Worm (Caenorhabditis elegans) whole organism, L1 larva: ENCODE data around the gene F20D1.22.
A peak's percentile ranks its signal among the peaks of the same experiment; 100 is the strongest.

Experiments
- C16A3.4 ChIP-seq: fragments of 150-350 bp; optimal IDR thresholded peaks from 2 replicates; lab custom pipeline; 2014; ENCODE audit warnings: missing biosample characterization, missing genetic modification characterization
- alr-1 ChIP-seq: fragments of 200-800 bp; sonication (Bioruptor generic); optimal IDR thresholded peaks from 2 replicates; lab custom pipeline; 2018; ENCODE audit warnings: borderline replicate concordance, mild to moderate bottlenecking, missing genetic modification characterization, missing compliant biosample characterization
- ceh-88 ChIP-seq: fragments of 200-800 bp; sonication (Bioruptor generic); IDR thresholded peaks from 2 replicates; pipeline ENCODE4 v1.3.6; 2022; ENCODE audit warnings: missing genetic modification characterization, missing compliant biosample characterization
- efl-1 ChIP-seq, 4 experiments: fragments of 150-350 bp; optimal IDR thresholded peaks in 3 of 4; peaks in 1 of 4; 1 replicate in 1 of 4; 2 replicates in 3 of 4; lab custom pipeline; 2014; ENCODE audit warnings: missing biosample characterization in 2 of 4, missing genetic modification characterization in 2 of 4, missing genetic modification reagents in 2 of 4
- efl-3 ChIP-seq: fragments of 200-800 bp; sonication (Bioruptor generic); optimal IDR thresholded peaks from 2 replicates; lab custom pipeline; 2018; ENCODE audit warnings: mild to moderate bottlenecking, missing genetic modification characterization, missing compliant biosample characterization
- egl-13 ChIP-seq: sonication (generic microtip); optimal IDR thresholded peaks from 2 replicates; lab custom pipeline; 2016; ENCODE audit warnings: missing genotype, missing genetic modification reagents, missing genetic modification characterization, missing compliant biosample characterization
- egl-27 ChIP-seq, 2 experiments: fragments of 150-350 bp in 1 of 2; sonication (generic microtip); optimal IDR thresholded peaks; 3 replicates each; lab custom pipeline; 2017 to 2018; ENCODE audit warnings: missing biosample characterization in 2 of 2, missing genetic modification characterization in 2 of 2, missing genetic modification reagents in 2 of 2
- elt-3 ChIP-seq, 6 experiments: fragments of 150-350 bp in 1 of 6; sonication (generic microtip); optimal IDR thresholded peaks; 2 replicates each; lab custom pipeline; 2017 to 2018; ENCODE audit warnings: missing biosample characterization in 6 of 6, missing genetic modification characterization in 6 of 6, inconsistent platforms in 1 of 6
- ets-5 ChIP-seq: fragments of 200-800 bp; sonication (Bioruptor generic); IDR thresholded peaks from 2 replicates; pipeline ENCODE4 v1.3.6; 2022; ENCODE audit warnings: missing genetic modification characterization, missing compliant biosample characterization
- fkh-10 ChIP-seq: sonication (generic microtip); optimal IDR thresholded peaks from 2 replicates; lab custom pipeline; 2017; ENCODE audit warnings: missing biosample characterization, missing genetic modification reagents, missing genetic modification characterization
- fkh-8 ChIP-seq: sonication (generic microtip); optimal IDR thresholded peaks from 2 replicates; lab custom pipeline; 2016; ENCODE audit warnings: mild to moderate bottlenecking, missing genetic modification characterization, missing compliant biosample characterization
- hpl-2 ChIP-seq: fragments of 150-350 bp; optimal IDR thresholded peaks from 2 replicates; lab custom pipeline; 2014; ENCODE audit warnings: missing biosample characterization, missing genetic modification reagents, missing genetic modification characterization
- isw-1 ChIP-seq: fragments of 200-800 bp; sonication (Bioruptor generic); IDR thresholded peaks from 2 replicates; pipeline ENCODE4 v1.3.6; 2022; ENCODE audit warnings: missing genetic modification characterization, missing compliant biosample characterization
- lin-14 ChIP-seq: fragments of 200-800 bp; sonication (Bioruptor generic); optimal IDR thresholded peaks from 2 replicates; lab custom pipeline; 2018; ENCODE audit warnings: mild to moderate bottlenecking, missing genetic modification characterization, moderate library complexity, missing compliant biosample characterization
- mep-1 ChIP-seq: fragments of 150-350 bp; optimal IDR thresholded peaks from 2 replicates; lab custom pipeline; 2014; ENCODE audit warnings: missing biosample characterization, missing genetic modification characterization
- nhr-12 ChIP-seq: sonication (generic microtip); optimal IDR thresholded peaks from 2 replicates; lab custom pipeline; 2017; ENCODE audit warnings: missing biosample characterization, missing genetic modification characterization
- nhr-19 ChIP-seq: fragments of 200-800 bp; sonication (Bioruptor generic); conservative IDR thresholded peaks from 2 replicates; pipeline ENCODE4 v1.3.6; 2022; ENCODE audit warnings: missing genetic modification characterization, missing compliant biosample characterization
- nhr-28 ChIP-seq: fragments of 150-350 bp; optimal IDR thresholded peaks from 2 replicates; lab custom pipeline; 2014; ENCODE audit warnings: missing biosample characterization, missing genetic modification characterization
- nhr-47 ChIP-seq: sonication (generic microtip); optimal IDR thresholded peaks from 2 replicates; lab custom pipeline; 2016; ENCODE audit warnings: mild to moderate bottlenecking, missing genetic modification characterization, moderate library complexity, missing compliant biosample characterization
- nhr-71 ChIP-seq: sonication (generic microtip); optimal IDR thresholded peaks from 2 replicates; lab custom pipeline; 2016; ENCODE audit warnings: mild to moderate bottlenecking, missing genetic modification characterization, moderate library complexity, missing compliant biosample characterization
- nhr-77 ChIP-seq: fragments of 150-350 bp; optimal IDR thresholded peaks from 2 replicates; lab custom pipeline; 2014; ENCODE audit warnings: missing biosample characterization, missing genetic modification characterization
- nhr-84 ChIP-seq: sonication (generic microtip); optimal IDR thresholded peaks from 2 replicates; lab custom pipeline; 2017; ENCODE audit warnings: missing biosample characterization, missing genetic modification characterization
- nhr-90 ChIP-seq: sonication (generic microtip); optimal IDR thresholded peaks from 2 replicates; lab custom pipeline; 2016; ENCODE audit warnings: mild to moderate bottlenecking, missing genetic modification characterization, missing compliant biosample characterization; ENCODE audit not compliant: poor library complexity
- pqm-1 ChIP-seq: sonication (generic microtip); optimal IDR thresholded peaks from 3 replicates; lab custom pipeline; 2017; ENCODE audit warnings: missing biosample characterization, missing genetic modification characterization
- snpc-4 ChIP-seq: fragments of 150-350 bp; optimal IDR thresholded peaks from 2 replicates; lab custom pipeline; 2014; ENCODE audit warnings: missing biosample characterization, missing genetic modification characterization
- sptf-1 ChIP-seq: fragments of 150-350 bp; optimal IDR thresholded peaks from 2 replicates; lab custom pipeline; 2014; ENCODE audit warnings: missing biosample characterization, missing genetic modification characterization
- sup-37 ChIP-seq: fragments of 200-800 bp; sonication (Bioruptor generic); optimal IDR thresholded peaks from 2 replicates; lab custom pipeline; 2018; ENCODE audit warnings: mild to moderate bottlenecking, missing genetic modification characterization, missing compliant biosample characterization
- swsn-7 ChIP-seq: sonication (generic microtip); optimal IDR thresholded peaks from 2 replicates; lab custom pipeline; 2016; ENCODE audit warnings: missing genetic modification characterization, missing compliant biosample characterization
- unc-130 ChIP-seq: fragments of 150-350 bp; optimal IDR thresholded peaks from 2 replicates; lab custom pipeline; 2017; ENCODE audit warnings: missing biosample characterization, missing genetic modification characterization, inconsistent platforms
- unc-62 ChIP-seq: fragments of 150-350 bp; optimal IDR thresholded peaks from 2 replicates; lab custom pipeline; 2014; ENCODE audit warnings: missing biosample characterization, missing genetic modification reagents, missing genetic modification characterization
- unc-86 ChIP-seq: sonication (generic microtip); optimal IDR thresholded peaks from 2 replicates; lab custom pipeline; 2016; ENCODE audit warnings: missing genetic modification characterization, missing compliant biosample characterization
- zag-1 ChIP-seq: fragments of 150-350 bp; optimal IDR thresholded peaks from 2 replicates; lab custom pipeline; 2014; ENCODE audit warnings: missing biosample characterization, missing genetic modification characterization
- zip-4 ChIP-seq: fragments of 200-800 bp; sonication (Bioruptor generic); optimal IDR thresholded peaks from 2 replicates; lab custom pipeline; 2018; ENCODE audit warnings: mild to moderate bottlenecking, missing genetic modification characterization, moderate library complexity, missing compliant biosample characterization
- ztf-11 ChIP-seq, 2 experiments: sonication (generic microtip); optimal IDR thresholded peaks; 2 replicates each; lab custom pipeline; 2016 to 2017; ENCODE audit warnings: missing genetic modification characterization in 2 of 2, missing biosample characterization in 1 of 2, missing compliant biosample characterization in 1 of 2
- ztf-4 ChIP-seq: fragments of 150-350 bp; optimal IDR thresholded peaks from 2 replicates; lab custom pipeline; 2014; ENCODE audit warnings: missing biosample characterization, missing genetic modification characterization

F20D1.22 gene

DNA sequence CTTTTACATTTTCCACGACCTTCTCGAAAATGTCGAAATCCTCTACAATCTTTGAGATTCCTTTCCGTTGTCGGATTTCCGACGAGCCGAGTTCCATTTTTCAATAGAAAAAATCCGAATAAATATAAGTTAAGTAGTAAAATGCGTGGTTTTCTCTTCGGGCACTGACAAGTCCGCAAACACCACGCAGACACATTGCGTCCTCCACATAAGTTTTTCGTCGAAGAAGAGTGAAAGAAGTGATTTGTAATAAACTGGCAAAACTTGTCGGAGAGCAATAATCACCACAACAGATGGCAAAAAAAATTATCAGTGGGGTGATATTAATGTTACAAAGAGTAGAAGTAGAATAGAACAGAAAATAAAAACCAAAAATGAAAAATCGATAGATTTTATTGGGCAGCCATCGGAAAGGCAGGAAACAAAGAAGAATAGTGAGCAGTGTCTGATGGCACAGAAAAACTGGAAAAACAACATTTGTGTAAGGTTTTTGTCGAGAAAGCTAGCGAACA, 40.3 kb downstream of the F20D1.22 start, which contains the start of gene ergi-2 (continued):
- TF ChIP-seq alr-1 (no peak), nhr-90 (no peak), nhr-71 (tag; lab: Kevin White, UChicago) (peak; percentile 15), mep-1 (peak; percentile 42), lin-14 (GFP tag; lab: Kevin White, UChicago) (peak; percentile 0), ztf-11 (tag; optimal IDR thresholded peaks at IDR 0.05; lab: Kevin White, UChicago) (no peak), unc-130 (tag; lab: Kevin White, UChicago) (peak; percentile 41)

DNA sequence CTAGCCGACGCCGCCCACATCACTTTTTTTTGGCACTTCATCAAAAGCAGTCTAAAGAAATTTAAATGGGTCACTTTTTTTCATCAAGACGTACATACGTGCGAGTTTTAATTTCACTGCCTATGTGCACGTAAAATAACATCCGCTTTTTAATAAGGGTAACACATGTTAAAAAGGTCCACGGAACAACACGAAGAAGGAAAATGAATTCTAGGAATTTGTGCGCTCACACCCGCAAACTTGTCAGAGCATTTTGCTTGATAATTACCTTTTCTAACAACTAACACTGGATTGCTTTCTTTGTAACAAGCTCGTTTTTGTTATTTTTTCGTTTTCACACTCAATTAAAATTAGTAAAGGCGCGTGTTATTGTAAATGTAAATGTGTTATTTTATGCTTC, 42.1 kb downstream of the F20D1.22 start:
- TF ChIP-seq ceh-88 (GFP tag; lab: Robert Waterston, UW) (0 out of 2 replicates have a peak, but pooled peaks have one; percentile 13), hpl-2 (GFP tag; lab: Kevin White, UChicago) (no peak), isw-1 (GFP tag; lab: Robert Waterston, UW) (no peak), zag-1 (no peak), ets-5 (GFP tag; lab: Robert Waterston, UW) (no peak), zip-4 (GFP tag; lab: Kevin White, UChicago) (no peak), pqm-1 (tag; lab: Kevin White, UChicago) (no peak), lin-14 (GFP tag; lab: Kevin White, UChicago) (peak; percentile 72), elt-3 (tag; optimal IDR thresholded peaks at IDR 0.05; lab: Kevin White, UChicago) (no peak), snpc-4 (tag; lab: Kevin White, UChicago) (no peak), sptf-1 (tag; lab: Kevin White, UChicago) (no peak), C16A3.4 (no peak), ztf-4 (tag; lab: Kevin White, UChicago) (no peak), nhr-28 (tag; lab: Kevin White, UChicago) (no peak), nhr-71 (tag; lab: Kevin White, UChicago) (peak; percentile 40), nhr-90 (no peak), fkh-8 (tag; lab: Kevin White, UChicago) (no peak), efl-3 (GFP tag; lab: Kevin White, UChicago) (no peak), swsn-7 (tag; lab: Kevin White, UChicago) (peak; percentile 15), sup-37 (GFP tag; lab: Kevin White, UChicago) (no peak), egl-13 (tag; lab: Kevin White, UChicago) (peak; percentile 61), efl-1 (optimal IDR thresholded peaks at IDR 0.05; lab: Kevin White, UChicago) (no peak), efl-1 (GFP tag; optimal IDR thresholded peaks at IDR 0.05 in 1 of 2; lab: Kevin White, UChicago) (no peak), nhr-84 (no peak), unc-86 (tag; lab: Kevin White, UChicago) (peak; percentile 54), nhr-19 (GFP tag; lab: Robert Waterston, UW) (no peak), nhr-77 (no peak)

DNA sequence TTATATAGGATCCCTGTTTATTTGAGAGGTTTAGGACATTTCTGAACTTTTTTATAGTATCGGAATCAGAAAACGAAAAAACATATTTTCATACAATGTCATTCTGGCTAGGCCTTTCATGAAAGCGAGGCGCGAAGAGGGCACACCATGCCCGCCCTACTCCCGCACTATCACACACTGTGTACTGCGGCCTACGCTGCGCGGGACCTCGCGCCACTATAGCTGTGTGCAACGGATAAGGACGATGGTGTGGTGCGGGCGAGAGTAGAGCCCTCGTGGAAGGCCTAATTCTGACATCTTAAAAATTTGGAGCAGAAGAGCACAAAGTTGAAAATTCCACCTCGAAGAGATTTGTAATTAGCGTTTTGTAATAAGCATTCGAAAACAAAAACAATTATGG, 44.3 kb downstream of the F20D1.22 start:
- no peak for TF ChIP-seq zag-1
- TF ChIP-seq snpc-4 (tag; lab: Kevin White, UChicago), result peak; percentile 26
- TF ChIP-seq nhr-12 (tag; lab: Kevin White, UChicago), result no peak
- no peak for TF ChIP-seq unc-62
- no peak for TF ChIP-seq egl-27 (tag; optimal IDR thresholded peaks at IDR 0.05; lab: Kevin White, UChicago)
- no peak for TF ChIP-seq nhr-47
- no peak for TF ChIP-seq fkh-8 (tag; lab: Kevin White, UChicago)

DNA sequence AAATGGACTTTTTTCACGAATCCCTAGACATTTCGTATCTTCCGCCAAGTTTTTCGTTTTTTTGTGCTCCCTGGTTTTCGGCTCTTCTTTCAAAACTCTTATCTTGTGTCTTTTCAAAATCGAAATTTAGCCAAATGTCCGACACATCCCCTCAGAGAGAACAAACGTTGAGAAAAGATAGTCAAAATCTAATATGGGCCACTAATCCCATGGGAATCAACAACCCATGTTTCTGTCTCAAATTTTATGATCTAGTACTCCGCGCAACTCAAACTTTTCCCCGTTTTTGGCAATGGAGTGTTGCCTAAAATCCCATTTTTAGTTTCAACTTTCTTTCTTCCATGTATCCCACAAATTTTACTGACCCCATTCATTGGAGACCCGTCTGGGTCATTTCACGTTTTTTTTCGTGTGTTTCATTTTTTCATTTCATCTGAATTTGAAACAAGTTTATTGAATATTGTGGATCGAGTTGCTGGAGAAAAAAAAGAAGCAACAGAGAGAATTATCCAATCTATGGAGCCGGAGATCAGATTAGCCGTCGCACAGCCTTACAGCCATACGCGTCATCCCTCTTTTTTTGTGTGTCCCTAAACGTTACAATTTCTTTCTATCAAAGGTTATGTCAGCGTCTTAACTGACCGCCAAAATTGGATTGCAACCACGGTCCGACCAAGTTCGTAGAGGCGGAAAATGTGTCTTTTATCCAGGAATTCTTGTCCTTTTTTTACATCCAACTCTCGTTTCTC, 45.1 kb downstream of the F20D1.22 start:
- TF ChIP-seq fkh-10 (GFP tag; lab: Kevin White, UChicago) (peak; percentile 86), ztf-11 (tag; optimal IDR thresholded peaks at IDR 0.05; lab: Kevin White, UChicago) (no peak), lin-14 (GFP tag; lab: Kevin White, UChicago) (peak; percentile 41)
